Worm (Caenorhabditis elegans): ENCODE measurements around the gene Y46B2A.4.
"Not testable (repeated sequence)": the region's sequence is repeated elsewhere in the genome, so short reads cannot be mapped to it uniquely, and the experiment has no call there.

The Y46B2A.4 gene

DNA sequence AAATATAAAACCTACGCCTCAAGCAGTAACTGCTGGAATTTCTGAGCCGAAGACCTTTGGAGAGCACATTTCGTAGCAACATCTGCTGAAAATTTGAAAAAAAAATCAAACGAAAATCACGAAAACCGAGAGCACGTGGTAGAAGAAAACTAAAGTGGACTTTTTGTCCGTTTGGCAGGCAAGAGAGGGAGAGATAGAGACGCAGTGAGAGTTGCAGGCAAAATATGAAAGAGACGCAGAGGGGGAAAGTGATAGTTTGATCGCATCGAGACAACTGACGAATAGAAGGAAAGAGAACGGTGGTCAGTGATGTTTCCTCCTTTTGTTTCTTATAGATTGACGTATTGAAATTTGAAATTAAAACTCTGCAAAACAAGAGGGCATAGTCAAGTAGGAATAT, 13.1 kb upstream of the Y46B2A.4 start, which contains the start of the genes acdh-9 and F28A10.13 (continued):
- TF ChIP-seq mep-1 (tag; optimal IDR thresholded peaks at IDR 0.05) (peak; percentile 84), nhr-76 (tag; optimal IDR thresholded peaks at IDR 0.05) (peak; percentile 62), lsy-2 (tag; optimal IDR thresholded peaks at IDR 0.05) (peak in 1 of 2 experiments; percentile 58), mdl-1 (tag; optimal IDR thresholded peaks at IDR 0.05) (peak; percentile 79 to 96), T20F7.1 (GFP tag; optimal IDR thresholded peaks at IDR 0.05) (peak; percentile 62), dpl-1 (GFP tag; optimal IDR thresholded peaks at IDR 0.05) (peak; percentile 2), lin-38 (GFP tag; IDR thresholded peaks at IDR 0.05) (peak; percentile 27; the same call in 1 of the 2 replicates), nhr-28 (tag; optimal IDR thresholded peaks at IDR 0.05) (peak; percentile 83), mes-2 (tag; optimal IDR thresholded peaks at IDR 0.05; ENCODE audit: poor library complexity, severe bottlenecking) (peak; percentile 54), arid-1 (GFP tag; conservative IDR thresholded peaks at IDR 0.05) (no peak), pha-4 (GFP tag; IDR thresholded peaks at IDR 0.05) (no peak), pha-4 (tag; optimal IDR thresholded peaks at IDR 0.05) (peak; percentile 57), fkh-10 (GFP tag; optimal IDR thresholded peaks at IDR 0.05) (no peak), ctbp-1 (GFP tag; IDR thresholded peaks at IDR 0.05) (no peak), nhr-41 (GFP tag; IDR thresholded peaks at IDR 0.05) (no peak), set-16 (GFP tag; IDR thresholded peaks at IDR 0.05) (no peak), ama-1 (optimal IDR thresholded peaks at IDR 0.05) (peak; percentile 46), hif-1 (tag; optimal IDR thresholded peaks at IDR 0.05) (peak in 1 of 2 experiments; percentile 82), duxl-1 (tag; optimal IDR thresholded peaks at IDR 0.05; ENCODE audit: poor library complexity) (peak; percentile 46), nhr-77 (tag; optimal IDR thresholded peaks at IDR 0.05) (peak; percentile 36), spr-3 (GFP tag; optimal IDR thresholded peaks at IDR 0.05) (no peak), R02D3.7 (tag; optimal IDR thresholded peaks at IDR 0.05) (no peak), aha-1 (tag) (peak; percentile 98), daf-16 (GFP tag; optimal IDR thresholded peaks at IDR 0.05) (no peak), daf-16 (tag; optimal IDR thresholded peaks at IDR 0.05) (peak; percentile 73), nhr-10 (tag; optimal IDR thresholded peaks at IDR 0.05) (peak; percentile 85)

DNA sequence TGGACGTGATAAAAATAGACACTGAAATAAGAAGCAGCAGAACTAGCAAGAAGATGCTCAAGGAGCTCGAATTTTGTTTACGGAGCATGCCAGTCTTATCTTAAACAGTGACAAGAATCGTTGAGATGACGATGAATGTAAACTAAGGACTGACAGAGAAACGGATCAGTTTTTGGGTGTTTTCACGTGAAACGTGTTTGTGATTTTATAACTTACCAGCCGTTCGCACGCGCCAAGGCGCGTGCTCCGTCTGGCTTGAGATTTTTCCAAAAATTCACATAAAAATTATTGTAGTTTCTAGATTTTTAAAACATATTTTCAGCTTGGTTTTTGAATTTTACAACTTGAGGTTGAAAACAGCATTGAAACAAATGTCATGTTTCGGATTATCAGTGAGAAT, 11.1 kb upstream of the Y46B2A.4 start, which contains the start of gene F28A10.5:
Gene F28A10.5 (minus strand): TSS at position 101 of the 400 bp plus-strand sequence.
- TF ChIP-seq Y105C5A.15 (GFP tag; IDR thresholded peaks at IDR 0.05); jun-1 (tag; optimal IDR thresholded peaks at IDR 0.05); snpc-4 (tag; optimal IDR thresholded peaks at IDR 0.05): not testable (repeated sequence)

DNA sequence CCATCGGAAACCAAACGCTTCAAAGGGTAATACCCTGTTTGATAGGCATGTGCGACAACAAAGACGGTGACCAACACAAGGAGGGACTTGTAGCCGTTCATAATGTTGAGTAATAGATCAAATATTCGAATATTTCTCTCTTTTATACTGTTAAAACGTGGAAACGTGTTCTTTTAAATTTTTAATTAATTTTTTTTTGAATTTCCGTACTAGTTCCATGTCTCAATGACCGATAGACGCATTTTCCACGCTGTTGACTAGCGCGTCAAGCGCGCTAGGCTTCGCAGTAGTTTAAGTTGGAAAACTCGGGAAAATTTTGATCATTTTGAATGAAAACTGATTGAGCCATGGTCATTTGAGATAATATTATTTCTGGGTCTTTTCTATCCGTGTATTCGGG, 5.1 kb downstream of the Y46B2A.4 start, which contains the start of gene Y46B2A.3:
Gene Y46B2A.3 (minus strand): TSS at position 101 of the 400 bp plus-strand sequence.
- TF ChIP-seq ceh-32 (tag; optimal IDR thresholded peaks at IDR 0.05; ENCODE audit: poor library complexity) (no peak), aha-1 (tag) (peak; percentile 35)

DNA sequence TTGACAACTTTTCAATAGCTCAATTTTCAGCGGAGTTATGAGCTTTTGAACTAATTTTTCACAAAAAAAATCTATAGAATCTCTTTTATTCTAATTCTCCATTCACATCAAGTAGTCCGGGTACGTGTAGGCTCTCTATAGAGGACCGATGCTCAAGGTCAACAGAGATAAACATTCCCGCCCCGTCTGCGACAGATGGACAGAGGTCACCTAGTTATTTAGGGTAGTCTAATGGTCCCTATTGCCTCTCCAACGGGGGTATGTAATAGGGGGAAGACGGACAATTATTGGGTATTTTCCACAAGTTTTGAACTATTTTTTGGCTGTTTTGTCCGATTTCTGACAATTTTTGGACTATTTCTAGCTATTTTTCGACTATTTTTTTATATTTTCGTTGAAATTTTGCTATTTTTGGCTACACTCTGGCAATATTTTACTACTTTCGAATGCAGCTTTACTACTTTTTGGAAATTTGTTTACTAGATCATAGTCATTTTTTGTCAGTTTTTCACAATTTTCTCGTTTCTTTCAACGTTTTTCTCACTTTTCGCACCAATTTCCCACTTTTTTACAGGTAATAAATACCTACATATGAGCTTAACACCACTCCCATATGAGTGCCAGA, 6.7 kb downstream of the Y46B2A.4 start, which contains the start of gene fbxc-51:
Gene fbxc-51 (plus strand): TSS at position 575 of the 625 bp plus-strand sequence.
- no peak for TF ChIP-seq nhr-6 (tag; optimal IDR thresholded peaks at IDR 0.05)
- TF ChIP-seq T26A8.4 (GFP tag; IDR thresholded peaks at IDR 0.05) = no peak
- no peak for TF ChIP-seq zip-2 (tag; optimal IDR thresholded peaks at IDR 0.05)
- no peak for TF ChIP-seq mxl-2 (GFP tag; conservative IDR thresholded peaks at IDR 0.05)
- no peak for TF ChIP-seq D1046.2 (GFP tag; IDR thresholded peaks at IDR 0.05)
- TF ChIP-seq ces-1 (GFP tag; optimal IDR thresholded peaks at IDR 0.05) = no peak
- no peak for TF ChIP-seq nhr-11 (tag; optimal IDR thresholded peaks at IDR 0.05)
- no peak for TF ChIP-seq unc-62 (GFP tag; optimal IDR thresholded peaks at IDR 0.05 in 1 of 2)
- TF ChIP-seq unc-62 (tag; optimal IDR thresholded peaks at IDR 0.05) = no peak
- no peak for TF ChIP-seq nhr-102 (tag; optimal IDR thresholded peaks at IDR 0.05)
- no peak for TF ChIP-seq fkh-10 (GFP tag; optimal IDR thresholded peaks at IDR 0.05)
- TF ChIP-seq ceh-28 (tag; optimal IDR thresholded peaks at IDR 0.05) = no peak
